Fruit fly (Drosophila melanogaster): Measurements from ENCODE around the gene Ubc84D.

Ubc84D gene

dm6 chr3R:7492099-7492498, 27.2 kb downstream of the Ubc84D start (continued):
- no peak for TF ChIP-seq tio (GFP tag; optimal IDR thresholded peaks at IDR 0.05)
- TF ChIP-seq D19B (GFP tag; optimal IDR thresholded peaks at IDR 0.05): peak; percentile 98
- TF ChIP-seq Dad (GFP tag; optimal IDR thresholded peaks at IDR 0.05): no peak
- TF ChIP-seq tgo (GFP tag; IDR thresholded peaks at IDR 0.05): no peak
- TF ChIP-seq stwl (tag; optimal IDR thresholded peaks at IDR 0.05): no peak
- no peak for TF ChIP-seq unc-4 (GFP tag; IDR thresholded peaks at IDR 0.05; ENCODE audit: partially characterized antibody)
- TF ChIP-seq trh (GFP tag; optimal IDR thresholded peaks at IDR 0.05): no peak
- TF ChIP-seq otp (GFP tag; IDR thresholded peaks at IDR 0.05): no peak
- no peak for TF ChIP-seq tup (GFP tag; optimal IDR thresholded peaks at IDR 0.05)
- peak; percentile 11 for TF ChIP-seq kay (GFP tag; optimal IDR thresholded peaks at IDR 0.05)
- no peak for TF ChIP-seq klu (GFP tag; IDR thresholded peaks at IDR 0.05)
- no peak for TF ChIP-seq Dll (GFP tag; IDR thresholded peaks at IDR 0.05; ENCODE audit: partially characterized antibody)
- TF ChIP-seq sr (GFP tag; IDR thresholded peaks at IDR 0.05): no peak
- no peak for TF ChIP-seq CG3995 (GFP tag; optimal IDR thresholded peaks at IDR 0.05)
- TF ChIP-seq CG3726 (GFP tag; IDR thresholded peaks at IDR 0.05): no peak
- TF ChIP-seq Atf3 (GFP tag; optimal IDR thresholded peaks at IDR 0.05): no peak
- no peak for TF ChIP-seq Opbp (GFP tag; IDR thresholded peaks at IDR 0.05; ENCODE audit: partially characterized antibody)
- TF ChIP-seq fru (optimal IDR thresholded peaks at IDR 0.05): no peak
- TF ChIP-seq CG5180 (GFP tag; optimal IDR thresholded peaks at IDR 0.05): no peak
- TF ChIP-seq jumu (GFP tag; optimal IDR thresholded peaks at IDR 0.05): no peak
- TF ChIP-seq H15 (GFP tag; IDR thresholded peaks at IDR 0.05): no peak
- no peak for TF ChIP-seq chm (GFP tag; IDR thresholded peaks at IDR 0.05)
- no peak for TF ChIP-seq CG12236 (GFP tag; optimal IDR thresholded peaks at IDR 0.05)
- TF ChIP-seq Six4 (GFP tag; optimal IDR thresholded peaks at IDR 0.05): no peak
- no peak for TF ChIP-seq CG16779 (GFP tag; IDR thresholded peaks at IDR 0.05)
- peak; percentile 67 for TF ChIP-seq gro (GFP tag; optimal IDR thresholded peaks at IDR 0.05)
- no peak for TF ChIP-seq MESR4 (GFP tag; optimal IDR thresholded peaks at IDR 0.05)
- TF ChIP-seq tin (GFP tag; optimal IDR thresholded peaks at IDR 0.05): peak; percentile 4
- TF ChIP-seq CG11456 (GFP tag; IDR thresholded peaks at IDR 0.05): no peak
- TF ChIP-seq CG15696 (tag; optimal IDR thresholded peaks at IDR 0.05): no peak
- peak; percentile 6 for TF ChIP-seq ind (GFP tag; optimal IDR thresholded peaks at IDR 0.05)
- no peak for TF ChIP-seq CG10959 (GFP tag; IDR thresholded peaks at IDR 0.05)
- no peak for TF ChIP-seq CG10654 (GFP tag; optimal IDR thresholded peaks at IDR 0.05)
- no peak for TF ChIP-seq Gug (GFP tag; IDR thresholded peaks at IDR 0.05)
- TF ChIP-seq sqz (GFP tag; optimal IDR thresholded peaks at IDR 0.05): no peak
- no peak for TF ChIP-seq BEAF-32 (GFP tag; optimal IDR thresholded peaks at IDR 0.05)
- no peak for TF ChIP-seq zfh1 (GFP tag; IDR thresholded peaks at IDR 0.05)
- TF ChIP-seq CG1233 (GFP tag; optimal IDR thresholded peaks at IDR 0.05): no peak
- no peak for TF ChIP-seq Adf1 (GFP tag; IDR thresholded peaks at IDR 0.05)
- TF ChIP-seq CG1832 (GFP tag; optimal IDR thresholded peaks at IDR 0.05): no peak
- TF ChIP-seq Dip2 (GFP tag; IDR thresholded peaks at IDR 0.05): no peak
- no peak for TF ChIP-seq zen (tag; optimal IDR thresholded peaks at IDR 0.05)
- TF ChIP-seq Poxn (GFP tag; IDR thresholded peaks at IDR 0.05): no peak
- TF ChIP-seq salm (tag; optimal IDR thresholded peaks at IDR 0.05): no peak
- no peak for TF ChIP-seq CG14667 (GFP tag; IDR thresholded peaks at IDR 0.05)
- TF ChIP-seq org-1 (GFP tag; optimal IDR thresholded peaks at IDR 0.05): no peak
- no peak for TF ChIP-seq CG14710 (tag; optimal IDR thresholded peaks at IDR 0.05)
- TF ChIP-seq wek (GFP tag; optimal IDR thresholded peaks at IDR 0.05): no peak
- TF ChIP-seq ab (GFP tag; optimal IDR thresholded peaks at IDR 0.05): no peak
- TF ChIP-seq CG16863 (GFP tag; optimal IDR thresholded peaks at IDR 0.05): no peak
- no peak for TF ChIP-seq sc (optimal IDR thresholded peaks at IDR 0.05)
- TF ChIP-seq sc (GFP tag; optimal IDR thresholded peaks at IDR 0.05): no peak
- peak in 1 of 2 experiments; percentile 40 for TF ChIP-seq Hr51 (GFP tag; optimal IDR thresholded peaks at IDR 0.05)
